Fruit fly (Drosophila melanogaster) Kc167 (cell line): ENCODE results near the gene Frmd5.

ENCODE experiments used
- Myc ChIP-seq: fragments of >200 bp; optimal IDR thresholded peaks from 2 replicates; lab custom pipeline; 2017; ENCODE audit warnings: missing external identifiers
- psq ChIP-seq: fragments of >200 bp; optimal IDR thresholded peaks from 2 replicates; lab custom pipeline; 2017; ENCODE audit warnings: missing external identifiers

DNA sequence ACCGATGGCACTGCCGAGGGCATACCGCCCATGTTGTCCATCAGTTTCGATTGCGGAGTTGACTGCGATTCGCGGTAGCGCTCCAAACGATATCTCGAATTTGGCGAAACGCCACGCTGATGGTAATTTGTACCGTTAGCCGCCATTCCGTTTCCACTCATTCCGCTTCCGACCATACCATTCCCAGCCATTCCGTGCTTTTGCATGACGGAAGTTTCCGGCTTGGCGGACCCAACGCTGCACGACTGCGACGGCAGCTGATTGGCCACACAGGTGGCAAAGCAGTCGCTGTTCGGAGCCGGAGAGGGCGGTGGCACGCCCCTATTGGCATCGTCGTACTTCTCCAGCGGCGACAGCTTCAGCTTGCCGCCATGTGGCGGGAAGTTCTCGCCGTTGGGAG is 28.1 kb downstream of the Frmd5 start:
- TF ChIP-seq Myc (lab: Kevin White, UChicago) (no peak), psq (lab: Kevin White, UChicago) (no peak)
